Worm (Caenorhabditis elegans) whole organism, young adult: Measurements from ENCODE around the gene ceh-14.

Experiments
- B0019.2 ChIP-seq: fragments of 200-800 bp; sonication (Bioruptor generic); conservative IDR thresholded peaks from 2 replicates; pipeline ENCODE4 v1.3.6; 2022; ENCODE audit warnings: missing genetic modification reagents, missing genetic modification characterization, missing compliant biosample characterization
- B0261.1 ChIP-seq: sonication (generic microtip); optimal IDR thresholded peaks from 2 replicates; lab custom pipeline; 2016; ENCODE audit warnings: mild to moderate bottlenecking, missing genetic modification characterization, moderate library complexity, missing compliant biosample characterization
- C06A6.2 ChIP-seq: fragments of 200-800 bp; sonication (Bioruptor generic); conservative IDR thresholded peaks from 2 replicates; pipeline ENCODE4 v1.3.6; 2022; ENCODE audit warnings: missing genetic modification characterization, missing compliant biosample characterization
- C17E4.6 ChIP-seq: fragments of 200-800 bp; sonication (Bioruptor generic); IDR thresholded peaks from 2 replicates; pipeline ENCODE4 v1.3.6; 2022; ENCODE audit warnings: missing genetic modification reagents, missing genetic modification characterization, missing compliant biosample characterization
- F37B4.10 ChIP-seq: fragments of 200-800 bp; sonication (Bioruptor generic); IDR thresholded peaks from 2 replicates; pipeline ENCODE4 v1.3.6; 2022; ENCODE audit warnings: missing genetic modification characterization, missing compliant biosample characterization
- F52B5.7 ChIP-seq: sonication (generic microtip); optimal IDR thresholded peaks from 2 replicates; lab custom pipeline; 2016; ENCODE audit warnings: mild to moderate bottlenecking, missing genetic modification characterization, missing compliant biosample characterization
- K12H6.12 ChIP-seq: fragments of 200-800 bp; sonication (Bioruptor generic); optimal IDR thresholded peaks from 2 replicates; lab custom pipeline; 2018; ENCODE audit warnings: mild to moderate bottlenecking, missing genetic modification characterization, missing compliant biosample characterization
- Y79H2A.3 ChIP-seq: fragments of 200-800 bp; sonication (Bioruptor generic); conservative IDR thresholded peaks from 2 replicates; pipeline ENCODE4 v1.3.6; 2022; ENCODE audit warnings: missing genetic modification reagents, missing genetic modification characterization, missing compliant biosample characterization
- ZK185.1 ChIP-seq: sonication (generic microtip); optimal IDR thresholded peaks from 2 replicates; lab custom pipeline; 2016; ENCODE audit warnings: mild to moderate bottlenecking, missing genetic modification characterization, missing compliant biosample characterization; ENCODE audit not compliant: poor library complexity, severe bottlenecking
- aptf-2 ChIP-seq: fragments of 200-800 bp; sonication (Bioruptor generic); conservative IDR thresholded peaks from 2 replicates; pipeline ENCODE4 v1.3.6; 2022; ENCODE audit warnings: missing genetic modification reagents, missing genetic modification characterization, missing compliant biosample characterization
- atf-7 ChIP-seq: sonication (generic microtip); optimal IDR thresholded peaks from 2 replicates; lab custom pipeline; 2017; ENCODE audit warnings: mild to moderate bottlenecking, missing genetic modification characterization, missing compliant biosample characterization
- athp-1 ChIP-seq: sonication (generic microtip); optimal IDR thresholded peaks from 2 replicates; lab custom pipeline; 2017; ENCODE audit warnings: mild to moderate bottlenecking, missing genetic modification characterization, missing compliant biosample characterization
- attf-3 ChIP-seq: fragments of 200-800 bp; sonication (Bioruptor generic); conservative IDR thresholded peaks from 2 replicates; pipeline ENCODE4 v1.3.6; 2022; ENCODE audit warnings: missing genetic modification reagents, missing genetic modification characterization, missing compliant biosample characterization
- attf-5 ChIP-seq: fragments of 200-800 bp; sonication (Bioruptor generic); optimal IDR thresholded peaks from 2 replicates; lab custom pipeline; 2018; ENCODE audit warnings: mild to moderate bottlenecking, missing genetic modification characterization, missing compliant biosample characterization
- bed-2 ChIP-seq: fragments of 200-800 bp; sonication (Bioruptor generic); IDR thresholded peaks from 2 replicates; pipeline ENCODE4 v1.3.6; 2022; ENCODE audit warnings: missing genetic modification reagents, missing genetic modification characterization, missing compliant biosample characterization
- cebp-1 ChIP-seq, 2 experiments: fragments of 200-800 bp in 1 of 2; sonication (Bioruptor generic) in 1 of 2; sonication (generic microtip) in 1 of 2; IDR thresholded peaks in 1 of 2; optimal IDR thresholded peaks in 1 of 2; 2 replicates each; pipeline versions ENCODE4 v1.3.6 to Lab custom; 2017 to 2022; ENCODE audit warnings: missing compliant biosample characterization in 2 of 2, missing genetic modification characterization in 2 of 2, mild to moderate bottlenecking in 1 of 2, missing genetic modification reagents in 1 of 2, moderate library complexity in 1 of 2
- ets-4 ChIP-seq: fragments of 200-800 bp; sonication (Bioruptor generic); optimal IDR thresholded peaks from 2 replicates; lab custom pipeline; 2018; ENCODE audit warnings: mild to moderate bottlenecking, missing genetic modification characterization, missing compliant biosample characterization
- hsf-1 ChIP-seq: fragments of 200-800 bp; sonication (Bioruptor generic); IDR thresholded peaks from 2 replicates; pipeline ENCODE4 v1.3.6; 2022; ENCODE audit warnings: missing genetic modification reagents, missing genetic modification characterization, missing compliant biosample characterization
- let-526 ChIP-seq: fragments of 200-800 bp; sonication (Bioruptor generic); IDR thresholded peaks from 2 replicates; pipeline ENCODE4 v1.3.6; 2022; ENCODE audit warnings: missing genetic modification reagents, missing genetic modification characterization, missing compliant biosample characterization
- let-607 ChIP-seq, 2 experiments: fragments of 200-800 bp in 1 of 2; sonication (Bioruptor generic) in 1 of 2; sonication (generic microtip) in 1 of 2; optimal IDR thresholded peaks; 2 replicates each; lab custom pipeline; 2016 to 2018; ENCODE audit warnings: mild to moderate bottlenecking in 2 of 2, missing compliant biosample characterization in 2 of 2, missing genetic modification characterization in 2 of 2, moderate library complexity in 2 of 2, missing genotype in 1 of 2
- lin-54 ChIP-seq: fragments of 200-800 bp; sonication (Bioruptor generic); optimal IDR thresholded peaks from 2 replicates; lab custom pipeline; 2018; ENCODE audit warnings: mild to moderate bottlenecking, missing genetic modification characterization, missing compliant biosample characterization
- lir-1 ChIP-seq: fragments of 200-800 bp; sonication (Bioruptor generic); conservative IDR thresholded peaks from 2 replicates; pipeline ENCODE4 v1.3.6; 2022; ENCODE audit warnings: missing genetic modification reagents, missing genetic modification characterization, missing compliant biosample characterization
- lsl-1 ChIP-seq: fragments of 200-800 bp; sonication (Bioruptor generic); optimal IDR thresholded peaks from 2 replicates; lab custom pipeline; 2018; ENCODE audit warnings: mild to moderate bottlenecking, missing genetic modification characterization, moderate library complexity, missing compliant biosample characterization
- madf-10 ChIP-seq: sonication (generic microtip); optimal IDR thresholded peaks from 2 replicates; lab custom pipeline; 2016; ENCODE audit warnings: mild to moderate bottlenecking, missing genetic modification characterization, missing compliant biosample characterization
- madf-3 ChIP-seq: fragments of 200-800 bp; sonication (Bioruptor generic); IDR thresholded peaks from 2 replicates; pipeline ENCODE4 v1.3.6; 2022; ENCODE audit warnings: missing genetic modification reagents, missing genetic modification characterization, missing compliant biosample characterization
- mcd-1 ChIP-seq: fragments of 200-800 bp; sonication (Bioruptor generic); IDR thresholded peaks from 2 replicates; pipeline ENCODE4 v1.3.6; 2022; ENCODE audit warnings: missing genetic modification reagents, missing genetic modification characterization, missing compliant biosample characterization
- nfya-1 ChIP-seq: sonication (generic microtip); optimal IDR thresholded peaks from 2 replicates; lab custom pipeline; 2017; ENCODE audit warnings: antibody characterized with exemption, missing compliant biosample characterization, missing genetic modification characterization, borderline replicate concordance; ENCODE audit not compliant: insufficient read depth
- nfya-2 ChIP-seq: fragments of 200-800 bp; sonication (Bioruptor generic); IDR thresholded peaks from 2 replicates; pipeline ENCODE4 v1.3.6; 2022; ENCODE audit warnings: missing genetic modification reagents, missing genetic modification characterization, missing compliant biosample characterization
- nfyb-1 ChIP-seq: fragments of 200-800 bp; sonication (Bioruptor generic); IDR thresholded peaks from 2 replicates; pipeline ENCODE4 v1.3.6; 2022; ENCODE audit warnings: missing genetic modification reagents, missing genetic modification characterization, missing compliant biosample characterization
- nhr-120 ChIP-seq: fragments of 200-800 bp; sonication (Bioruptor generic); IDR thresholded peaks from 2 replicates; pipeline ENCODE4 v1.3.6; 2022; ENCODE audit warnings: missing genetic modification characterization, missing compliant biosample characterization
- nhr-179 ChIP-seq: sonication (generic microtip); optimal IDR thresholded peaks from 2 replicates; lab custom pipeline; 2016; ENCODE audit warnings: mild to moderate bottlenecking, missing genetic modification characterization, missing compliant biosample characterization
- pbrm-1 ChIP-seq: fragments of 200-800 bp; sonication (Bioruptor generic); IDR thresholded peaks from 2 replicates; pipeline ENCODE4 v1.3.6; 2022; ENCODE audit warnings: missing genetic modification reagents, missing genetic modification characterization, missing compliant biosample characterization
- rcor-1 ChIP-seq: fragments of 200-800 bp; sonication (Bioruptor generic); IDR thresholded peaks from 2 replicates; pipeline ENCODE4 v1.3.6; 2022; ENCODE audit warnings: missing genetic modification reagents, missing genetic modification characterization, missing compliant biosample characterization
- repo-1 ChIP-seq: sonication (generic microtip); optimal IDR thresholded peaks from 2 replicates; lab custom pipeline; 2017; ENCODE audit warnings: mild to moderate bottlenecking, missing genetic modification characterization, missing compliant biosample characterization
- snpc-4 ChIP-seq, 5 experiments: fragments of 150-350 bp in 1 of 5; sonication (generic microtip) in 4 of 5; optimal IDR thresholded peaks; 2 replicates each; lab custom pipeline; 2014 to 2018; ENCODE audit warnings: missing genetic modification characterization in 5 of 5, missing biosample characterization in 3 of 5, antibody characterized with exemption in 2 of 5, mild to moderate bottlenecking in 2 of 5, missing compliant biosample characterization in 2 of 5, missing genotype in 2 of 5, moderate library complexity in 2 of 5, missing genetic modification reagents in 1 of 5
- sptf-2 ChIP-seq: fragments of 200-800 bp; sonication (Bioruptor generic); optimal IDR thresholded peaks from 2 replicates; lab custom pipeline; 2018; ENCODE audit warnings: mild to moderate bottlenecking, missing genetic modification characterization, missing compliant biosample characterization
- zfh-2 ChIP-seq: fragments of 200-800 bp; sonication (Bioruptor generic); conservative IDR thresholded peaks from 2 replicates; pipeline ENCODE4 v1.3.6; 2022; ENCODE audit warnings: missing genetic modification reagents, missing genetic modification characterization, missing compliant biosample characterization
- ztf-22 ChIP-seq: fragments of 200-800 bp; sonication (Bioruptor generic); optimal IDR thresholded peaks from 2 replicates; lab custom pipeline; 2018; ENCODE audit warnings: mild to moderate bottlenecking, missing genetic modification characterization, moderate library complexity, missing compliant biosample characterization
- ztf-26 ChIP-seq: sonication (generic microtip); optimal IDR thresholded peaks from 2 replicates; lab custom pipeline; 2017; ENCODE audit warnings: missing genetic modification characterization, missing compliant biosample characterization

Gene ceh-14

DNA sequence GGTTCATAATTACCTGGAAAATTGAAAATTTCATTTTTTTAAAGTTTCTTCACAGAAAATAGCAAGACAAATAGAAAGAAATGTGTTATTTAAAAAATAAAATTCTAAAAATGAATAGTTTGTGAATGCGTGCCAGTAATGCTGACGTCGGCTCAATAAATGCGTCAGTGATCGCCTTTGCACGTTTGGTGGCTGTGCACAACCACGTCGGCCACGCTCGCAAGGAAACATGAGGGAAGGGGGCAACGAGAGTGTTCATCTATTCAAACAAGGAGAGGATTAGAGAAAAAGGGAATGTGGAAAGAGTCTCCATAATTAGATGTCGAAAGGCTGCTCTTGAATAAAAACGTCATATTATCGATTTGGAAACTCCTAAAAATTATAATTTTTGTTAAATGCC, 31.6 kb downstream of the ceh-14 start, which contains the start of gene uggt-1 (continued):
- TF ChIP-seq snpc-4 (GFP tag; optimal IDR thresholded peaks at IDR 0.05; lab: Kevin White, UChicago) (peak; percentile 15), snpc-4 (tag; optimal IDR thresholded peaks at IDR 0.05; lab: Kevin White, UChicago) (peak in 1 of 4 experiments; percentile 79), C17E4.6 (GFP tag; lab: Robert Waterston, UW) (0 out of 2 replicates have a peak, but pooled peaks have one; percentile 33), nfya-2 (GFP tag; lab: Robert Waterston, UW) (no peak), B0019.2 (GFP tag; lab: Robert Waterston, UW) (no peak), K12H6.12 (tag; lab: Kevin White, UChicago) (peak; percentile 83), sptf-2 (GFP tag; lab: Kevin White, UChicago) (peak; percentile 27), Y79H2A.3 (GFP tag; lab: Robert Waterston, UW) (no peak), attf-3 (GFP tag; lab: Robert Waterston, UW) (no peak), zfh-2 (peak; percentile 91), madf-3 (GFP tag; lab: Robert Waterston, UW) (0 out of 2 replicates have a peak, but pooled peaks have one; percentile 48), B0261.1 (peak; percentile 7), pbrm-1 (peak; percentile 85), mcd-1 (GFP tag; lab: Robert Waterston, UW) (peak; percentile 75), lir-1 (GFP tag; lab: Robert Waterston, UW) (peak; percentile 64; the same call in 1 of the 2 replicates), let-607 (tag; optimal IDR thresholded peaks at IDR 0.05; lab: Kevin White, UChicago) (peak; percentile 87), nhr-120 (GFP tag; lab: Robert Waterston, UW) (no peak), ztf-22 (GFP tag; lab: Kevin White, UChicago) (no peak), lin-54 (GFP tag; lab: Kevin White, UChicago) (no peak), nfyb-1 (peak; percentile 54), attf-5 (GFP tag; lab: Kevin White, UChicago) (peak; percentile 93), madf-10 (peak; percentile 71), ets-4 (GFP tag; lab: Kevin White, UChicago) (peak; percentile 59), cebp-1 (GFP tag; IDR thresholded peaks at IDR 0.05; lab: Robert Waterston, UW) (peak; percentile 63), cebp-1 (tag; optimal IDR thresholded peaks at IDR 0.05; lab: Kevin White, UChicago) (peak; percentile 91), rcor-1 (GFP tag; lab: Robert Waterston, UW) (peak; percentile 58; the same call in 1 of the 2 replicates), repo-1 (tag; lab: Kevin White, UChicago) (no peak)
- TF ChIP-seq, all 124 proteins: peak for 41

DNA sequence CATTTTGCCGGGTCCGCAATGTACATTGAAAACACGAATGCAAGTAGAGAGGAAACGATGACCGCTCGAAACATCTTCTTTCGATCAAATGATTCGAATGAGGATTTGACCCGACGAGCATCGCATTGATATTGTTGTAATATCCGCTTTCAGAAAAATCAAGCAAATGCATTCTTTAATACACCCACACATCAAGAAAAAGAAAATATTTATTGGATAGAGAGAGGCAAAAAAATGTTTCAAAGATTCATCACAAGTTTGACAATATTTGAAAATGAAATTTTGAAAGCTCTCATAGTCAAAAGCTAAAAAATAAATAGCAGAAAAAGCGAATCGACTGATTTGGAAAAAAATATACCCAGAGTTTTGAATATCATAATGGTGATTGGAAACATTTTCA, 37.0 kb downstream of the ceh-14 start, which contains the start of gene try-14:
Gene try-14 (minus strand): TSS at position 101 of the 400 bp plus-strand sequence.
- TF ChIP-seq C06A6.2 (GFP tag; lab: Robert Waterston, UW) (no peak), Y79H2A.3 (GFP tag; lab: Robert Waterston, UW) (no peak), bed-2 (GFP tag; lab: Robert Waterston, UW) (no peak), atf-7 (no peak), ZK185.1 (tag; lab: Kevin White, UChicago) (no peak), F52B5.7 (tag; lab: Kevin White, UChicago) (no peak), nfyb-1 (no peak), F37B4.10 (GFP tag; lab: Robert Waterston, UW) (no peak), nhr-179 (tag; lab: Kevin White, UChicago) (no peak), sptf-2 (GFP tag; lab: Kevin White, UChicago) (no peak), rcor-1 (GFP tag; lab: Robert Waterston, UW) (no peak), mcd-1 (GFP tag; lab: Robert Waterston, UW) (no peak), lsl-1 (GFP tag; lab: Kevin White, UChicago) (no peak), ztf-26 (tag; lab: Kevin White, UChicago) (no peak), nfya-1 (tag; lab: Kevin White, UChicago) (no peak), let-526 (no peak), athp-1 (tag; lab: Kevin White, UChicago) (no peak), hsf-1 (GFP tag; lab: Robert Waterston, UW) (no peak), aptf-2 (GFP tag; lab: Robert Waterston, UW) (no peak)
- TF ChIP-seq, all 124 proteins: peak for 0
